Worm (Caenorhabditis elegans): ENCODE results near the gene C09E7.10.

C09E7.10 gene

DNA sequence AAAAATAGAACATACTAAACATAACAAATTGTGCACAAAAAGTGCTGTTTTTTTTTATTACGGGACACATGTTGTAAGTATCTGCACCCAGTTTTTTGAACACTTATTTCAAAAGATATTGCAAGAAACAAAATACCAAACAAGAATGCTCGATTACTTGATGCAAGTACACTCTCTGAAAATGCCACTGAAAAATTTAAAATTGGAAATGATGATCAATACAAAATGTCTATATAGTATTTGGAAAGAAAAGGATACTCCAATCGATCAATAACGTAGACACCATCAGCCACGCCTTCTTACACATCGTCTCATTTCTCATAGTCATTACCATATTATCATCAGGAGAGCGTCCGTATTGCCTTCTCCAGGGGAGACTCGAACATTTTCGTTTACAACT lies 21.7 kb downstream of the C09E7.10 start, which contains the start of gene sdz-15:
TSS of gene sdz-15 (plus strand) at position 301 of the 400 bp plus-strand sequence.
- TF ChIP-seq unc-55 (GFP tag; optimal IDR thresholded peaks at IDR 0.05): no peak
- no peak for TF ChIP-seq nhr-237 (tag; optimal IDR thresholded peaks at IDR 0.05)
- no peak for TF ChIP-seq dmd-4 (tag; optimal IDR thresholded peaks at IDR 0.05)
- TF ChIP-seq lin-13 (GFP tag; optimal IDR thresholded peaks at IDR 0.05): no peak
- TF ChIP-seq C34F6.9 (tag; optimal IDR thresholded peaks at IDR 0.05): no peak
- TF ChIP-seq nhr-12 (tag; optimal IDR thresholded peaks at IDR 0.05): no peak
- no peak for TF ChIP-seq nhr-129 (tag; optimal IDR thresholded peaks at IDR 0.05)
- no peak for TF ChIP-seq ceh-16 (tag; optimal IDR thresholded peaks at IDR 0.05)
- no peak for TF ChIP-seq nhr-11 (tag; optimal IDR thresholded peaks at IDR 0.05)
- no peak for TF ChIP-seq mdl-1 (tag; optimal IDR thresholded peaks at IDR 0.05)
- no peak for TF ChIP-seq sma-9 (GFP tag; optimal IDR thresholded peaks at IDR 0.05)
- no peak for TF ChIP-seq sma-9 (tag; optimal IDR thresholded peaks at IDR 0.05)
- TF ChIP-seq zag-1 (tag; optimal IDR thresholded peaks at IDR 0.05): no peak
- TF ChIP-seq mbf-1 (tag; optimal IDR thresholded peaks at IDR 0.05): no peak
- TF ChIP-seq lin-11 (tag; optimal IDR thresholded peaks at IDR 0.05): no peak
- no peak for TF ChIP-seq lsy-2 (tag; optimal IDR thresholded peaks at IDR 0.05)
- TF ChIP-seq blmp-1 (tag; optimal IDR thresholded peaks at IDR 0.05; ENCODE audit: insufficient read depth): no peak
- no peak for TF ChIP-seq mab-5 (tag; optimal IDR thresholded peaks at IDR 0.05)
- no peak for TF ChIP-seq fos-1 (tag; optimal IDR thresholded peaks at IDR 0.05)
- TF ChIP-seq skn-1 (tag; optimal IDR thresholded peaks at IDR 0.05): no peak

ce11 chrIII:6495191-6495723 lies 24.6 kb downstream of the C09E7.10 start, which contains the start of gene F23F12.13:
F23F12.13 (plus strand) TSS chrIII:6495673.
- TF ChIP-seq aly-2 (tag; optimal IDR thresholded peaks at IDR 0.05): no peak
- peak; percentile 24 for TF ChIP-seq sma-9 (GFP tag; optimal IDR thresholded peaks at IDR 0.05)
- no peak for TF ChIP-seq sma-9 (tag; optimal IDR thresholded peaks at IDR 0.05)
- peak; percentile 61 for TF ChIP-seq fos-1 (tag; optimal IDR thresholded peaks at IDR 0.05)

- TF ChIP-seq ceh-82 (tag; optimal IDR thresholded peaks at IDR 0.05): no peak
- no peak for TF ChIP-seq elt-3 (tag; optimal IDR thresholded peaks at IDR 0.05)
- TF ChIP-seq fos-1 (tag; optimal IDR thresholded peaks at IDR 0.05): no peak
- TF ChIP-seq R02D3.7 (tag; optimal IDR thresholded peaks at IDR 0.05): no peak
- TF ChIP-seq snpc-4 (tag; optimal IDR thresholded peaks at IDR 0.05): no peak
Observed at ce11 chrIII:6492807-6493206, 27.0 kb downstream of the C09E7.10 start, which contains the start of gene srb-11. srb-11 (minus strand) TSS chrIII:6492907.

ce11 chrIII:6490989-6491388 lies 28.9 kb downstream of the C09E7.10 start:
- TF ChIP-seq nhr-237 (tag; optimal IDR thresholded peaks at IDR 0.05): no peak

DNA sequence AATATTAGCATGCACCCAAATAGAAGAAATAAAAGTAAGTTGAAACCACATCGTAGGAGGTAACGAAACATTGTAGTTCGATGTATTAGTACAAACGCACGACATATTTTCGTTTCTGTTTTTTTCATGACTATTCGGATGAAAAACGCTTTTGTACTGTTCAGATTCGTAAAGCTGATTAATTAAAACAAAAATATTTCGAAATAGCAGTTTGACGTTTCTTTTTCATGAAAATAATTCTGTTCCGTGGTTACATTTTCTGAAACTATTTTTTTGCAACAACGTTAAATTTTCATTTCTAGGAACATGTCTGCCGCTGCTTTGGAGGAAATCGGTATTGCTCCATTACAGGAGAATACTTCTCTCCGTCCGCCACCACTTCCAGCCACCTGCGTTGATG lies 30.4 kb downstream of the C09E7.10 start, which contains the start of gene rpt-3:
TSS of gene rpt-3 (plus strand) at position 301 of the 400 bp plus-strand sequence.
- no peak for TF ChIP-seq ceh-16 (tag; optimal IDR thresholded peaks at IDR 0.05)
- no peak for TF ChIP-seq nhr-237 (tag; optimal IDR thresholded peaks at IDR 0.05)
- no peak for TF ChIP-seq sma-9 (GFP tag; optimal IDR thresholded peaks at IDR 0.05)
- TF ChIP-seq sma-9 (tag; optimal IDR thresholded peaks at IDR 0.05): no peak

DNA sequence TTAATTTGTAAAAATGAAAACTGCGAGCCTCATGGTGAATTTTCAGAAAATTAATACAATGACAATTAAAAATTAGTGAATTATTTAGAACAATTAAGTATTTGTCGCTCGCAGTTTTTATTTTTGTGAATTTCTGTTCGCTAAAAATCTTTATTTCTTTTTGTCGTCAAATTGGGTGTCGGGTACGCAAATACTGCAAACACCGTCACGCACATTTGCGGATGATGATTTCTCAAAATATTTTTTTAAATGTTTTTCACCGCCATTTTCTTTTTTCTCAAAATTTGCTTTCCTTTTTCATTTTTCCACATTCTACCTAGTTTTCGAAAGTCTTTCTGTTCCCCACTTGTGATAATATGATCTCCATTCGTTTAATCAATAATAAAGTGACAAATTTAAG lies 30.9 kb downstream of the C09E7.10 start:
- TF ChIP-seq crh-2 (tag; optimal IDR thresholded peaks at IDR 0.05) (peak; percentile 25), peb-1 (tag; optimal IDR thresholded peaks at IDR 0.05) (no peak), sem-4 (tag; optimal IDR thresholded peaks at IDR 0.05) (no peak), skn-1 (tag; optimal IDR thresholded peaks at IDR 0.05) (peak; percentile 98), lin-11 (tag; optimal IDR thresholded peaks at IDR 0.05) (no peak), unc-55 (GFP tag; optimal IDR thresholded peaks at IDR 0.05) (peak; percentile 78), lsy-2 (tag; optimal IDR thresholded peaks at IDR 0.05) (peak; percentile 71 to 75), ceh-16 (tag; optimal IDR thresholded peaks at IDR 0.05) (no peak), C34F6.9 (tag; optimal IDR thresholded peaks at IDR 0.05) (peak; percentile 71), nhr-12 (tag; optimal IDR thresholded peaks at IDR 0.05) (no peak), Y55F3AM.14 (GFP tag; optimal IDR thresholded peaks at IDR 0.05) (no peak), nhr-129 (tag; optimal IDR thresholded peaks at IDR 0.05) (no peak), mbf-1 (tag; optimal IDR thresholded peaks at IDR 0.05) (no peak), ama-1 (optimal IDR thresholded peaks at IDR 0.05) (no peak), sma-9 (GFP tag; optimal IDR thresholded peaks at IDR 0.05) (peak; percentile 44), sma-9 (tag; optimal IDR thresholded peaks at IDR 0.05) (no peak), snpc-4 (tag; optimal IDR thresholded peaks at IDR 0.05) (peak; percentile 11), lin-13 (GFP tag; optimal IDR thresholded peaks at IDR 0.05) (no peak)

Measured in whole organism, L2 larva.